Worm (Caenorhabditis elegans) whole organism, early embryonic: Measurements from ENCODE around the gene T20B3.1.

Experiments
- B0310.2 ChIP-seq: sonication (generic microtip); optimal IDR thresholded peaks from 2 replicates; lab custom pipeline; 2016; ENCODE audit warnings: mild to moderate bottlenecking, missing genetic modification characterization, missing compliant biosample characterization
- F13C5.2 ChIP-seq: sonication (generic microtip); optimal IDR thresholded peaks from 2 replicates; lab custom pipeline; 2017; ENCODE audit warnings: mild to moderate bottlenecking, missing genetic modification characterization, inconsistent platforms, missing compliant biosample characterization
- aly-1 ChIP-seq: sonication (generic microtip); optimal IDR thresholded peaks from 2 replicates; lab custom pipeline; 2016; ENCODE audit warnings: missing genetic modification characterization, missing compliant biosample characterization
- ama-1 ChIP-seq: fragments of 150-350 bp; optimal IDR thresholded peaks from 2 replicates; lab custom pipeline; 2014
- ceh-13 ChIP-seq: fragments of 200-800 bp; sonication (Bioruptor generic); optimal IDR thresholded peaks from 2 replicates; lab custom pipeline; 2018; ENCODE audit warnings: mild to moderate bottlenecking, missing genetic modification characterization, missing compliant biosample characterization
- ceh-36 ChIP-seq: sonication (generic microtip); optimal IDR thresholded peaks from 2 replicates; lab custom pipeline; 2016; ENCODE audit warnings: missing genetic modification characterization, inconsistent platforms, missing compliant biosample characterization
- ets-7 ChIP-seq: sonication (generic microtip); optimal IDR thresholded peaks from 2 replicates; lab custom pipeline; 2016; ENCODE audit warnings: missing genotype, missing genetic modification characterization, missing compliant biosample characterization
- flt-1 ChIP-seq: fragments of 200-800 bp; sonication (Bioruptor generic); IDR thresholded peaks from 2 replicates; pipeline ENCODE4 v1.3.6; 2022; ENCODE audit warnings: missing genetic modification characterization, missing compliant biosample characterization
- hmbx-1 ChIP-seq: sonication (generic microtip); optimal IDR thresholded peaks from 2 replicates; lab custom pipeline; 2016; ENCODE audit warnings: mild to moderate bottlenecking, missing genetic modification characterization, missing compliant biosample characterization
- hmg-4 ChIP-seq: fragments of 200-800 bp; sonication (Bioruptor generic); optimal IDR thresholded peaks from 2 replicates; lab custom pipeline; 2018; ENCODE audit warnings: mild to moderate bottlenecking, missing genetic modification characterization, missing compliant biosample characterization
- hnd-1 ChIP-seq: sonication (generic microtip); optimal IDR thresholded peaks from 2 replicates; lab custom pipeline; 2016; ENCODE audit warnings: missing genetic modification characterization, missing compliant biosample characterization
- pes-1 ChIP-seq: fragments of 200-800 bp; sonication (Bioruptor generic); IDR thresholded peaks from 2 replicates; pipeline ENCODE4 v1.3.6; 2022; ENCODE audit warnings: missing genetic modification reagents, missing genetic modification characterization, missing compliant biosample characterization
- scrt-1 ChIP-seq: fragments of 200-800 bp; sonication (Bioruptor generic); IDR thresholded peaks from 2 replicates; pipeline ENCODE4 v1.3.6; 2022; ENCODE audit warnings: missing genetic modification characterization, missing compliant biosample characterization
- sea-1 ChIP-seq: fragments of 200-800 bp; sonication (Bioruptor generic); conservative IDR thresholded peaks from 2 replicates; pipeline ENCODE4 v1.3.6; 2022; ENCODE audit warnings: missing genetic modification characterization, missing compliant biosample characterization
- tbx-11 ChIP-seq: fragments of 200-800 bp; sonication (Bioruptor generic); IDR thresholded peaks from 2 replicates; pipeline ENCODE4 v1.3.6; 2022; ENCODE audit warnings: missing genetic modification characterization, missing compliant biosample characterization
- tbx-37 ChIP-seq: fragments of 200-800 bp; sonication (Bioruptor generic); conservative IDR thresholded peaks from 2 replicates; pipeline ENCODE4 v1.3.6; 2022; ENCODE audit warnings: missing genetic modification reagents, missing genetic modification characterization, missing compliant biosample characterization
- tra-4 ChIP-seq: sonication (generic microtip); optimal IDR thresholded peaks from 2 replicates; lab custom pipeline; 2017; ENCODE audit warnings: missing genetic modification characterization, missing compliant biosample characterization

The T20B3.1 gene

DNA sequence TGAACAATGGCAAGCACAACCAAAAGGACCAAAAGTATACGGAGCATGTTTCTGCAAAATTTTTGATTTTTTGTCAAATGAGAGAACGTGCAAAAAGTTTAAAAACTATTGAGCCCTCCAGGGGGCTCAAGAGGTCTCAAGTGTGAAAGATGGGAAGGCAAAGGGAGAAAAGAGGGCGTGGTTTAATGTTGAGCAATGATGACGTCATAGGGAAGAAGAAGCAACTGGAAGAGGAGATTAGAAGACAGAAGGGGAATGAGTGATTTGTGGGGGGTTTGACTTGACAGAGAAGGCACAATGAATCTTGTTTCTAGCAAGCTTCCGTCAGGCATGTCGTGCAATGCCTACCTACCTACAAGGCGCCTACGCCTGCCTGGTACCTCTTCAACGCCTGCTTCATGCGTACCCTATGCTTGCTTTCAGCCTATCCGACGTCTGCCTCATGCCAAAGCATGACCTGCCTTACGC lies 5.9 kb downstream of the T20B3.1 start, which contains the start of gene T20B3.14:
T20B3.14 (minus strand) TSS at position 51 of the 468 bp plus-strand sequence.
- TF ChIP-seq tbx-37 (no peak), ceh-13 (GFP tag; lab: Kevin White, UChicago) (no peak), F13C5.2 (tag; lab: Kevin White, UChicago) (no peak), scrt-1 (GFP tag; lab: Robert Waterston, UW) (no peak), hnd-1 (no peak), tbx-11 (GFP tag; lab: Robert Waterston, UW) (no peak), ets-7 (tag; lab: Kevin White, UChicago) (no peak), hmg-4 (GFP tag; lab: Kevin White, UChicago) (no peak), flt-1 (GFP tag; lab: Robert Waterston, UW) (no peak)

DNA sequence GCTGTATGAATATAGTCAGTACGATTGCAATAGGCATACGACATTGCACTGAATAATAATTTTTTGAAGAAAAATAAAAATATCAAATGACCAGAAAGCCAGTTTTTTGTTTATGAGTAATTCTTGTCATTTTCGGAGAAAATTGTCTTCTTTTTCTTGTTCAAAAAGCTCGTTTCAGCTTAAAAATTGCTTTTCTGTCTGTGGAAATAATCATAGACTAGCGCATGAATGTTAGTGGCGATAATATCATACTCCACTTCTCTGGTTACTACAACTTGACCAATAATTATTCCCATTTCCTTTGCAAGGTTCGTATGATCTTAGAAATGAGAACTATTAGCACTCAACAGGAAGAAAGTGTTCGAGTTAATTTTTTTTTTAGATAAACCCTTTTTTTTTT lies 12.1 kb downstream of the T20B3.1 start, which contains the start of gene srh-216:
srh-216 (minus strand) TSS at position 101 of the 400 bp plus-strand sequence.
- no peak for TF ChIP-seq F13C5.2 (tag; lab: Kevin White, UChicago)
- TF ChIP-seq sea-1 (GFP tag; lab: Robert Waterston, UW), result no peak
- no peak for TF ChIP-seq ets-7 (tag; lab: Kevin White, UChicago)
- no peak for TF ChIP-seq scrt-1 (GFP tag; lab: Robert Waterston, UW)

DNA sequence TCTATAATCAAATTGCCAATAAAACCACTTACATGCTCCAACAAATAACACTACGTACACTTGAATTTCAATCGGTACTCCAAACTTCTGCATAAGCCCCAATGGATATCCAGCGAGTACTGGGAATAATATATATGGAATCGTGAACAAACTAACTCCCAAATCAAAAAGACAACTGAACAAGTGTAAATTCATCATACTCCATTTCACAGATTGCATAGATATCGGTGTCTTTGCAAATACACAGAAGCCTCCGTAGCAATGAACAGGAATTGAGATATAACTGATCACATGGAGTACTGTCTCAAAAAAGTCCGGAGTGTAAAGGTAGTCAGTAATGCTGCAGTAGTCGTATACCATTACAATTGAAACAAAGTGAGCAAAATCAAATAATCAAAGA lies 14.0 kb downstream of the T20B3.1 start, which contains the start of gene srh-214:
srh-214 (minus strand) TSS at position 360 of the 400 bp plus-strand sequence.
- TF ChIP-seq hmbx-1 (tag; lab: Kevin White, UChicago) (no peak), F13C5.2 (tag; lab: Kevin White, UChicago) (no peak), tbx-37 (no peak), tbx-11 (GFP tag; lab: Robert Waterston, UW) (no peak), tra-4 (no peak), ceh-13 (GFP tag; lab: Kevin White, UChicago) (no peak), hmg-4 (GFP tag; lab: Kevin White, UChicago) (no peak), aly-1 (tag; lab: Kevin White, UChicago) (no peak), B0310.2 (tag; lab: Kevin White, UChicago) (no peak), ceh-36 (tag; lab: Kevin White, UChicago) (no peak), scrt-1 (GFP tag; lab: Robert Waterston, UW) (no peak)

DNA sequence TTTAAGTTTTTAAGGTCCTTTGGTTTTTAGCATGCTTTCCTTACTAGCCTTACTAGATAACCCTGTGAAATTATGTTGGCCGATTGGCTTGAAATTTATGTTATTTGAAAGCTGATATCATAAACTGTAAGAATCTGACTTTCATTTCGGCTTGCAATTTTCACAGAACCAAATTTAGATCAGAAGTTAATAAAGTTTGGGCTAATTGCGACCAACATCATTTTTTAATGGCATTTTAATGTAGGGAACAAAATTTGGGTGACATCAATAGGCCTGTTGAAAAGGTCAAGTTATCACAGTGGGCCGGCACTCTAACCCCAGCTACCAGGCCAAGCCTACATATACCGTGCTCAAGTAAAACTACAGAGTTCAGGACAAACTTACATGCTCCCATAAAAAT lies 15.9 kb downstream of the T20B3.1 start:
- TF ChIP-seq tbx-11 (GFP tag; lab: Robert Waterston, UW) (no peak), hmg-4 (GFP tag; lab: Kevin White, UChicago) (no peak)

DNA sequence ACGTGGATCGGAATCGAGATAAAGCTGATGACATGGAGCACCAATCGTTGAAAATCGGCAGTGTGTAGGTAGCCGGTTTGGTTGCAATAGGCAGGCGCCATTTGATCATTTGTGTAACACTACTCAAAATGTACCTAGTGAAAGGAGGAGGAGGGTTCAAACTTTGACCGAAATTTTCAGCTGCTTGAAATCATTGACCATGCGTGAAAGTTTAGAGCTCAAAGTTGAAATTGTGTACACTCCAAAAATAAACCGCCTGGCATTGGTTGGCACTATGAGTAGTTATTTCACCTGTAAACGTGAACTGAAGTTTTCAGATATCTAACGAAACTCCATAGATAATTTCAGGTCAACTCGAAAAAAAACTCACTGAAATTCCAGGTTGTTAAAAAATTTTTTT lies 16.6 kb downstream of the T20B3.1 start, which contains the start of gene srh-215:
srh-215 (minus strand) TSS at position 101 of the 400 bp plus-strand sequence.
- TF ChIP-seq F13C5.2 (tag; lab: Kevin White, UChicago), result no peak
- no peak for TF ChIP-seq tbx-11 (GFP tag; lab: Robert Waterston, UW)
- no peak for TF ChIP-seq scrt-1 (GFP tag; lab: Robert Waterston, UW)
- no peak for TF ChIP-seq ceh-36 (tag; lab: Kevin White, UChicago)
- no peak for TF ChIP-seq aly-1 (tag; lab: Kevin White, UChicago)
- TF ChIP-seq sea-1 (GFP tag; lab: Robert Waterston, UW), result no peak
- no peak for TF ChIP-seq tbx-37
- no peak for TF ChIP-seq hmg-4 (GFP tag; lab: Kevin White, UChicago)
- no peak for TF ChIP-seq hnd-1
- TF ChIP-seq ceh-13 (GFP tag; lab: Kevin White, UChicago), result no peak
- TF ChIP-seq B0310.2 (tag; lab: Kevin White, UChicago), result no peak
- no peak for TF ChIP-seq pes-1
- TF ChIP-seq ama-1, result no peak
- no peak for TF ChIP-seq tra-4
- TF ChIP-seq flt-1 (GFP tag; lab: Robert Waterston, UW), result no peak
- TF ChIP-seq hmbx-1 (tag; lab: Kevin White, UChicago), result no peak
- no peak for TF ChIP-seq ets-7 (tag; lab: Kevin White, UChicago)

DNA sequence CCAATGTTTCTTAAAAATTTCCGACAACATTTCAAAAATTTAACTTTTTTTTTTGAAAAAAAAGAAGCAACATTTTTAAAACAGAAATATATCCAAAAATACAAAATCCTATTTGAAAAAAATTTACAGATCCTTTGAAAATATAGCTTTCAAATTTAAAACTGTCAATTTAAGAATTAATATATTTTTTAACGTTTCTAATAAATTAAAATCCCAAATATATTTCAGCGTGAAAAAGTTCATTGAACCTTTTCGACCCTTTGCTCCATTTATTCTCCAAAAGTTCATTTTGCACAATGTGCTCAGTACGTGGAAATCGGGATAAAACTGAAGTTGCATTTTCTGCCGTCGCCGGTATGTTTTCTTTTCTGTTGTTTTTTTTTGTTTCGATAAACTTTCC lies 17.5 kb downstream of the T20B3.1 start, which contains the start of gene phy-3:
phy-3 (plus strand) TSS at position 301 of the 400 bp plus-strand sequence.
- TF ChIP-seq B0310.2 (tag; lab: Kevin White, UChicago) (no peak), ceh-36 (tag; lab: Kevin White, UChicago) (no peak), tbx-37 (no peak), tra-4 (no peak), hmg-4 (GFP tag; lab: Kevin White, UChicago) (no peak), ets-7 (tag; lab: Kevin White, UChicago) (no peak), hnd-1 (no peak), hmbx-1 (tag; lab: Kevin White, UChicago) (no peak), flt-1 (GFP tag; lab: Robert Waterston, UW) (no peak), tbx-11 (GFP tag; lab: Robert Waterston, UW) (no peak), sea-1 (GFP tag; lab: Robert Waterston, UW) (no peak), ceh-13 (GFP tag; lab: Kevin White, UChicago) (no peak), F13C5.2 (tag; lab: Kevin White, UChicago) (no peak), ama-1 (no peak), scrt-1 (GFP tag; lab: Robert Waterston, UW) (no peak), aly-1 (tag; lab: Kevin White, UChicago) (no peak)

DNA sequence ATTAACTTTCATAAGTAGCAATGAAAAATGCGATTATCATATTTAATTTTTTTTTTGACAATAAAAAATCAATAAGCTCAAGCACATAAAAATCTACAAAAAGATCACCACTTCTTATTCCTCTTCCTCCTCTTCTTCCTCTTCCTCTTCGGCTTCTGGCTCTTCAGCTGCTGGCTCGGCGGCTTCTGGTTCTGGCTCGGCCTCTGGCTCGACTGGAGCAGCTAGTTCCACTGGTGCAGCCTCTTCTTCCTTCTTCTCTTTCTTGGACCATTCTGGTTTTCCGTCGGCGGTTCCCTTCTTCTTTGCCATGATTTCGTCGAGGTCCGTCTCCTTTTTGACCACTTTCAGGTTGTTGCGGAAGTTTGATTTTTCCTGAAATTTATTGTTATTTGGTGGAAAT lies 18.3 kb downstream of the T20B3.1 start:
- no peak for TF ChIP-seq F13C5.2 (tag; lab: Kevin White, UChicago)
- TF ChIP-seq tbx-37, result no peak
- TF ChIP-seq B0310.2 (tag; lab: Kevin White, UChicago), result no peak
- TF ChIP-seq tra-4, result no peak
- TF ChIP-seq hnd-1, result no peak
- no peak for TF ChIP-seq hmbx-1 (tag; lab: Kevin White, UChicago)
- TF ChIP-seq hmg-4 (GFP tag; lab: Kevin White, UChicago), result no peak
- no peak for TF ChIP-seq ceh-36 (tag; lab: Kevin White, UChicago)
- TF ChIP-seq sea-1 (GFP tag; lab: Robert Waterston, UW), result no peak
